Worm (Caenorhabditis elegans): Measurements from ENCODE around the gene Y32H12A.8.

Gene Y32H12A.8

DNA sequence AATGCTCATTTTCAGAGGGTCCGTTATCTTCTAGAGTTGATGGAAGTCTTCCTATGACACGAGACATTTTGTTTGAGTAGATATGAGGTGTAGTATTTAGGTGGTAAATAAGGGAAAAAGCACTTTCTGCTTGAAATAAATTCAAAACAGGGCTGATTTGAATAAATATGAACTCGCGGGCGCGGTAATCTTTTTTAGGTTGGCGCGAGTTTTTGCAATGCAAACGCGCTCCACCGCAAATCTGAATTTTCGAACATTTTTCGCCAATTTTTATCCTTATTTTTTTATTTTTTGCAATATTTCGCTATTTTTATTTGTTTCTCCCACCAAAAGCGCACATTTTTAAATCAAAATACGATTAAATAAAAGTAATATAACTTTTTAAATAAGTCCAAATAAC, 42.3 kb upstream of the Y32H12A.8 start, which contains the start of gene skpt-1 (continued):
- TF ChIP-seq dmd-6 (GFP tag; IDR thresholded peaks at IDR 0.05) (no peak), lin-38 (GFP tag; IDR thresholded peaks at IDR 0.05) (peak; percentile 98), nhr-25 (tag; optimal IDR thresholded peaks at IDR 0.05; ENCODE audit: borderline replicate concordance, insufficient read depth) (no peak), hmg-1.1 (GFP tag; IDR thresholded peaks at IDR 0.05) (no peak), T26A8.4 (GFP tag; IDR thresholded peaks at IDR 0.05) (no peak), hif-1 (tag; optimal IDR thresholded peaks at IDR 0.05) (no peak), egl-43 (GFP tag; IDR thresholded peaks at IDR 0.05) (no peak), ceh-82 (tag; optimal IDR thresholded peaks at IDR 0.05) (no peak), nhr-42 (GFP tag; IDR thresholded peaks at IDR 0.05) (no peak), lin-39 (tag; optimal IDR thresholded peaks at IDR 0.05) (no peak), zip-11 (GFP tag; IDR thresholded peaks at IDR 0.05) (no peak), R02D3.7 (tag; optimal IDR thresholded peaks at IDR 0.05) (no peak), hlh-30 (tag; optimal IDR thresholded peaks at IDR 0.05; ENCODE audit: insufficient read depth) (peak; percentile 65), dpl-1 (GFP tag; optimal IDR thresholded peaks at IDR 0.05) (peak; percentile 84), egl-27 (tag; optimal IDR thresholded peaks at IDR 0.05) (no peak), zfp-3 (GFP tag; conservative IDR thresholded peaks at IDR 0.05) (no peak), nhr-11 (tag; optimal IDR thresholded peaks at IDR 0.05) (no peak), nhr-10 (tag; optimal IDR thresholded peaks at IDR 0.05) (no peak), mdl-1 (tag; optimal IDR thresholded peaks at IDR 0.05) (no peak), F49E8.2 (tag; optimal IDR thresholded peaks at IDR 0.05; ENCODE audit: borderline replicate concordance) (peak; percentile 48), zfp-2 (tag; optimal IDR thresholded peaks at IDR 0.05) (no peak), pqm-1 (tag; optimal IDR thresholded peaks at IDR 0.05) (no peak), mes-2 (tag; optimal IDR thresholded peaks at IDR 0.05; ENCODE audit: poor library complexity, severe bottlenecking) (peak; percentile 42), F37D6.2 (tag; optimal IDR thresholded peaks at IDR 0.05) (no peak), T20F7.1 (GFP tag; optimal IDR thresholded peaks at IDR 0.05) (no peak), ctbp-1 (GFP tag; IDR thresholded peaks at IDR 0.05) (no peak), set-16 (GFP tag; IDR thresholded peaks at IDR 0.05) (no peak), ceh-28 (tag; optimal IDR thresholded peaks at IDR 0.05) (no peak), rbr-2 (tag; optimal IDR thresholded peaks at IDR 0.05) (no peak), snpc-1.2 (GFP tag; IDR thresholded peaks at IDR 0.05) (no peak), Y105C5A.15 (GFP tag; IDR thresholded peaks at IDR 0.05) (no peak), nhr-111 (GFP tag; optimal IDR thresholded peaks at IDR 0.05) (no peak), duxl-1 (tag; optimal IDR thresholded peaks at IDR 0.05; ENCODE audit: poor library complexity) (no peak), lin-1 (GFP tag; IDR thresholded peaks at IDR 0.05) (no peak)

DNA sequence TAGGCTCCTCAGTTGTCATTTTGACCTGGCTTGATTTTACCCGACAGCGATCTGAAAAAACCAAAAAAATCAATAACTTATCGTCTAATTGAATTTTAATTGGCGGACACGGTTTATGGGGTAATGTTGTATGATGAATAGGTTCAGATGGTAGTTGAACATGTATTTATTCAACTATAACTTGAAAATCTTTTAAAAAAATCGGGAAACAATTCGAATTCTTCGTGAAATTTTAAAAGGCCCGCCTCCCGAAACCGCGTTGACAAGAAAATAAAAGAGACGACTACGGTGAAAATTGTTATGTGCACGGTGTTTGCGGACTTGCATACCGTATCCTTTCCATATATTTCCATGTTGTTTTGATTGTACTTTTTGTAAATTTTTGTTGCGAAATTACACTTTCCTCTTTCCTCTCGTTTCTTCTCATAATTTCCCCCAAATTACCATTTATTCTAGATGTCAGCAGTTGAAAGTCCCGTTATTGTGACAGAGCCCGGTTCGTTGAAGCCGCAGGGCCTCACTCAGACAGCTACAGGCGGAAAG, 36.9 kb upstream of the Y32H12A.8 start, which contains the start of the genes T24G10.2 and disl-2:
T24G10.2 (minus strand) TSS at position 51 of the 543 bp plus-strand sequence.
disl-2 (plus strand) TSS at position 457 of the 543 bp plus-strand sequence.
- TF ChIP-seq zfp-2 (tag; optimal IDR thresholded peaks at IDR 0.05) (no peak), attf-4 (tag; optimal IDR thresholded peaks at IDR 0.05) (no peak), fkh-10 (GFP tag; optimal IDR thresholded peaks at IDR 0.05) (no peak), ama-1 (optimal IDR thresholded peaks at IDR 0.05) (peak; percentile 46), lim-7 (GFP tag; IDR thresholded peaks at IDR 0.05) (no peak), F10B5.3 (tag; optimal IDR thresholded peaks at IDR 0.05) (no peak), pha-4 (GFP tag; IDR thresholded peaks at IDR 0.05) (no peak), pha-4 (tag; optimal IDR thresholded peaks at IDR 0.05) (peak; percentile 68), nhr-42 (GFP tag; IDR thresholded peaks at IDR 0.05) (no peak), zip-2 (tag; optimal IDR thresholded peaks at IDR 0.05) (no peak), ZK546.5 (tag; optimal IDR thresholded peaks at IDR 0.05) (no peak), hlh-30 (tag; optimal IDR thresholded peaks at IDR 0.05; ENCODE audit: insufficient read depth) (peak; percentile 4), dmd-6 (GFP tag; IDR thresholded peaks at IDR 0.05) (peak; percentile 14; the same call in 1 of the 2 replicates), rbr-2 (tag; optimal IDR thresholded peaks at IDR 0.05) (peak; percentile 2), zip-11 (GFP tag; IDR thresholded peaks at IDR 0.05) (no peak), unc-62 (GFP tag; optimal IDR thresholded peaks at IDR 0.05 in 1 of 2) (no peak), unc-62 (tag; optimal IDR thresholded peaks at IDR 0.05) (no peak), unc-39 (tag; optimal IDR thresholded peaks at IDR 0.05) (no peak), lin-38 (GFP tag; IDR thresholded peaks at IDR 0.05) (peak; percentile 64), egl-27 (tag; optimal IDR thresholded peaks at IDR 0.05) (no peak), set-16 (GFP tag; IDR thresholded peaks at IDR 0.05) (no peak), nhr-28 (tag; optimal IDR thresholded peaks at IDR 0.05) (peak; percentile 19), fos-1 (tag; optimal IDR thresholded peaks at IDR 0.05) (no peak), snpc-4 (tag; optimal IDR thresholded peaks at IDR 0.05) (no peak), ctbp-1 (GFP tag; IDR thresholded peaks at IDR 0.05) (no peak), lin-13 (GFP tag; optimal IDR thresholded peaks at IDR 0.05) (peak; percentile 29), mep-1 (tag; optimal IDR thresholded peaks at IDR 0.05) (peak; percentile 32), hmg-1.1 (GFP tag; IDR thresholded peaks at IDR 0.05) (no peak)

Data from whole organism, L4 larva.